Worm (Caenorhabditis elegans) whole organism, young adult: Measurements from ENCODE around the gene ZK228.10.

Experiments used
- B0019.2 ChIP-seq: fragments of 200-800 bp; sonication (Bioruptor generic); conservative IDR thresholded peaks from 2 replicates; pipeline ENCODE4 v1.3.6; 2022; ENCODE audit warnings: missing genetic modification reagents, missing genetic modification characterization, missing compliant biosample characterization
- B0336.3 ChIP-seq: fragments of 200-800 bp; sonication (Bioruptor generic); IDR thresholded peaks from 2 replicates; pipeline ENCODE4 v1.3.6; 2022; ENCODE audit warnings: missing genetic modification characterization, missing compliant biosample characterization
- C06A6.2 ChIP-seq: fragments of 200-800 bp; sonication (Bioruptor generic); conservative IDR thresholded peaks from 2 replicates; pipeline ENCODE4 v1.3.6; 2022; ENCODE audit warnings: missing genetic modification characterization, missing compliant biosample characterization
- F10E7.11 ChIP-seq: sonication (generic microtip); optimal IDR thresholded peaks from 2 replicates; lab custom pipeline; 2017; ENCODE audit warnings: mild to moderate bottlenecking, missing genetic modification characterization, moderate library complexity, missing compliant biosample characterization
- F22D6.2 ChIP-seq: sonication (generic microtip); optimal IDR thresholded peaks from 2 replicates; lab custom pipeline; 2016; ENCODE audit warnings: mild to moderate bottlenecking, missing genetic modification characterization, missing compliant biosample characterization
- F39B2.1 ChIP-seq: fragments of 200-800 bp; sonication (Bioruptor generic); IDR thresholded peaks from 2 replicates; pipeline ENCODE4 v1.3.6; 2022; ENCODE audit warnings: missing genetic modification reagents, missing genetic modification characterization, missing compliant biosample characterization
- F52B5.7 ChIP-seq: sonication (generic microtip); optimal IDR thresholded peaks from 2 replicates; lab custom pipeline; 2016; ENCODE audit warnings: mild to moderate bottlenecking, missing genetic modification characterization, missing compliant biosample characterization
- F57A8.1 ChIP-seq: fragments of 200-800 bp; sonication (Bioruptor generic); optimal IDR thresholded peaks from 2 replicates; lab custom pipeline; 2018; ENCODE audit warnings: mild to moderate bottlenecking, missing genetic modification characterization, moderate library complexity, missing compliant biosample characterization
- Y53F4B.3 ChIP-seq: fragments of 200-800 bp; sonication (Bioruptor generic); IDR thresholded peaks from 2 replicates; pipeline ENCODE4 v1.3.6; 2022; ENCODE audit warnings: missing genetic modification reagents, missing genetic modification characterization, missing compliant biosample characterization
- Y67H2A.10 ChIP-seq: fragments of 200-800 bp; sonication (Bioruptor generic); conservative IDR thresholded peaks from 2 replicates; pipeline ENCODE4 v1.3.6; 2022; ENCODE audit warnings: missing genetic modification reagents, missing genetic modification characterization, missing compliant biosample characterization
- Y79H2A.3 ChIP-seq: fragments of 200-800 bp; sonication (Bioruptor generic); conservative IDR thresholded peaks from 2 replicates; pipeline ENCODE4 v1.3.6; 2022; ENCODE audit warnings: missing genetic modification reagents, missing genetic modification characterization, missing compliant biosample characterization
- Y95B8A.8 ChIP-seq: fragments of 200-800 bp; sonication (Bioruptor generic); IDR thresholded peaks from 2 replicates; pipeline ENCODE4 v1.3.6; 2022; ENCODE audit warnings: missing genetic modification reagents, missing genetic modification characterization, missing compliant biosample characterization
- ama-1 ChIP-seq, 3 experiments: fragments of 150-350 bp in 1 of 3; sonication (generic microtip) in 2 of 3; optimal IDR thresholded peaks; 2 replicates each; lab custom pipeline; 2014 to 2018; ENCODE audit warnings: missing biosample characterization in 2 of 3, missing genetic modification characterization in 2 of 3, missing genetic modification reagents in 2 of 3
- athp-1 ChIP-seq: sonication (generic microtip); optimal IDR thresholded peaks from 2 replicates; lab custom pipeline; 2017; ENCODE audit warnings: mild to moderate bottlenecking, missing genetic modification characterization, missing compliant biosample characterization
- bed-1 ChIP-seq: fragments of 200-800 bp; sonication (Bioruptor generic); IDR thresholded peaks from 2 replicates; pipeline ENCODE4 v1.3.6; 2022; ENCODE audit warnings: missing genetic modification reagents, missing genetic modification characterization, missing compliant biosample characterization
- ceh-79 ChIP-seq: sonication (generic microtip); optimal IDR thresholded peaks from 2 replicates; lab custom pipeline; 2017; ENCODE audit warnings: mild to moderate bottlenecking, missing genetic modification characterization, missing compliant biosample characterization
- die-1 ChIP-seq: sonication (generic microtip); optimal IDR thresholded peaks from 2 replicates; lab custom pipeline; 2016; ENCODE audit warnings: missing genotype, mild to moderate bottlenecking, missing genetic modification characterization, missing compliant biosample characterization
- dox-1 ChIP-seq: fragments of 200-800 bp; sonication (Bioruptor generic); IDR thresholded peaks from 2 replicates; pipeline ENCODE4 v1.3.6; 2022; ENCODE audit warnings: missing genetic modification reagents, missing genetic modification characterization, missing compliant biosample characterization
- gei-17 ChIP-seq: fragments of 200-800 bp; sonication (Bioruptor generic); optimal IDR thresholded peaks from 2 replicates; lab custom pipeline; 2018; ENCODE audit warnings: mild to moderate bottlenecking, missing genetic modification characterization, missing compliant biosample characterization
- him-1 ChIP-seq: sonication (generic microtip); optimal IDR thresholded peaks from 2 replicates; lab custom pipeline; 2016; ENCODE audit warnings: missing genotype, missing genetic modification reagents, missing genetic modification characterization, missing compliant biosample characterization
- hlh-12 ChIP-seq: sonication (generic microtip); optimal IDR thresholded peaks from 2 replicates; lab custom pipeline; 2016; ENCODE audit warnings: missing genetic modification characterization, missing compliant biosample characterization
- hsf-1 ChIP-seq: fragments of 200-800 bp; sonication (Bioruptor generic); IDR thresholded peaks from 2 replicates; pipeline ENCODE4 v1.3.6; 2022; ENCODE audit warnings: missing genetic modification reagents, missing genetic modification characterization, missing compliant biosample characterization
- lag-1 ChIP-seq: fragments of 200-800 bp; sonication (Bioruptor generic); IDR thresholded peaks from 2 replicates; pipeline ENCODE4 v1.3.6; 2022; ENCODE audit warnings: missing genetic modification reagents, missing genetic modification characterization, missing compliant biosample characterization
- let-526 ChIP-seq: fragments of 200-800 bp; sonication (Bioruptor generic); IDR thresholded peaks from 2 replicates; pipeline ENCODE4 v1.3.6; 2022; ENCODE audit warnings: missing genetic modification reagents, missing genetic modification characterization, missing compliant biosample characterization
- lin-26 ChIP-seq: fragments of 200-800 bp; sonication (Bioruptor generic); IDR thresholded peaks from 2 replicates; pipeline ENCODE4 v1.3.6; 2022; ENCODE audit warnings: missing genetic modification reagents, missing genetic modification characterization, missing compliant biosample characterization
- lin-40 ChIP-seq: sonication (generic microtip); optimal IDR thresholded peaks from 2 replicates; lab custom pipeline; 2016; ENCODE audit warnings: missing genetic modification characterization, mild to moderate bottlenecking, missing compliant biosample characterization, missing genotype, missing genetic modification reagents
- madf-3 ChIP-seq: fragments of 200-800 bp; sonication (Bioruptor generic); IDR thresholded peaks from 2 replicates; pipeline ENCODE4 v1.3.6; 2022; ENCODE audit warnings: missing genetic modification reagents, missing genetic modification characterization, missing compliant biosample characterization
- mes-4 ChIP-seq: sonication (generic microtip); optimal IDR thresholded peaks from 2 replicates; lab custom pipeline; 2016; ENCODE audit warnings: missing genotype, missing genetic modification characterization, missing compliant biosample characterization
- nhr-80 ChIP-seq: sonication (generic microtip); optimal IDR thresholded peaks from 2 replicates; lab custom pipeline; 2016; ENCODE audit warnings: missing genetic modification characterization, missing compliant biosample characterization
- snpc-1.3 ChIP-seq: sonication (generic microtip); optimal IDR thresholded peaks from 2 replicates; lab custom pipeline; 2017; ENCODE audit warnings: missing genetic modification characterization, mild to moderate bottlenecking, missing compliant biosample characterization, antibody characterized with exemption, moderate library complexity, missing genotype, missing genetic modification reagents; ENCODE audit not compliant: insufficient read depth
- somi-1 ChIP-seq: fragments of 200-800 bp; sonication (Bioruptor generic); optimal IDR thresholded peaks from 2 replicates; lab custom pipeline; 2018; ENCODE audit warnings: mild to moderate bottlenecking, missing genetic modification characterization, missing compliant biosample characterization
- tbx-9 ChIP-seq: sonication (generic microtip); optimal IDR thresholded peaks from 2 replicates; lab custom pipeline; 2016; ENCODE audit warnings: borderline replicate concordance, missing genetic modification characterization, inconsistent platforms, missing compliant biosample characterization
- tlf-1 ChIP-seq: fragments of 200-800 bp; sonication (Bioruptor generic); optimal IDR thresholded peaks from 2 replicates; lab custom pipeline; 2018; ENCODE audit warnings: mild to moderate bottlenecking, missing genetic modification characterization, missing compliant biosample characterization
- unc-130 ChIP-seq: sonication (generic microtip); optimal IDR thresholded peaks from 2 replicates; lab custom pipeline; 2016; ENCODE audit warnings: missing genetic modification reagents, missing genetic modification characterization, missing compliant biosample characterization
- zim-3 ChIP-seq: sonication (generic microtip); optimal IDR thresholded peaks from 2 replicates; lab custom pipeline; 2017; ENCODE audit warnings: mild to moderate bottlenecking, missing genetic modification characterization, moderate library complexity, missing compliant biosample characterization
- ztf-18 ChIP-seq: sonication (generic microtip); optimal IDR thresholded peaks from 2 replicates; lab custom pipeline; 2016; ENCODE audit warnings: missing genotype, mild to moderate bottlenecking, missing genetic modification characterization, missing compliant biosample characterization

Gene ZK228.10

ce11 chrV:18473415-18473814, 16.7 kb downstream of the ZK228.10 start, which contains the start of gene srh-182:
TSS of gene srh-182 (minus strand) at chrV:18473515.
- TF ChIP-seq Y79H2A.3 (no peak), him-1 (no peak), madf-3 (GFP tag; lab: Robert Waterston, UW) (no peak)
- TF ChIP-seq, all 124 proteins: peak for 0

DNA sequence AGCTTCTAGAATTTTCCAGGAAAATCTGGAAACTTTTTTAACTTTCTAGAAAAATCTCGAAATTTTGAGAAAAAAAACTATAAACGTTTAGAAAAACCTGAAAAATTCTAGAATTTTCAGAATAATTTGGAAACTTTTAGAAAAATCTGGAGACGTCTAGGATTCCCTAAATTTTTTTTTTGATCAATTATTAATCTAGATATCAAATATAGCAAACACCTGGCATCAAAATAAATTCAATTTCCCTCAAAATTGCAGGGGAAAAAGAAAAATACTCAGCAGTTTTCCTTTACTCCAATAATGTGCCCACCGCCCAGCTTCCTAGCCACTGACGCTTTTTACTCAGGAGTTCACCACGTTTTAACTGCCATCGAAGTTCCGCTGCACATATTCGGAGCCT, 17.5 kb downstream of the ZK228.10 start, which contains the start of gene srh-181:
Gene srh-181 (plus strand): TSS at position 301 of the 400 bp plus-strand sequence.
- TF ChIP-seq B0336.3 (GFP tag; lab: Robert Waterston, UW) (no peak), lin-40 (tag; lab: Kevin White, UChicago) (no peak), F57A8.1 (GFP tag; lab: Kevin White, UChicago) (no peak), tbx-9 (no peak), Y95B8A.8 (GFP tag; lab: Robert Waterston, UW) (no peak), die-1 (no peak), Y53F4B.3 (no peak)

DNA sequence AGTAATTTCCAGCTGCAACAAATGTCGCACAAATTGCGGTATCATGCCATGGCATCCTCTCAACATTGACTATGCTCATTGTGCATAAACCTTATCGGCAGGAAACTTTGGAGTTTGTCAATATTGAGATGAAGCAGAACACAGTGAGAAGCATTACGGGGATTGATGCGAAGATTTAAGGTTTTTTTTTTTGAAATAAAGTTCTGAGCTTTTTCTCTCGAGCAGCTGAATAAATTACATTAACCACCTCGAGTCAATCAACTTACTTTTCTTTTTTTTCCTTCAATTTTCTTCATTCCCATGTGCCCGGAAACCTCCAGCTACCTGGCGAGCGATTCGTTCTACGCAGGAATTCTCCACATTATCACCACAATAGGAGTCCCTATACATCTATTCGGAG, 19.4 kb downstream of the ZK228.10 start, which contains the start of gene srh-179:
Gene srh-179 (plus strand): TSS at position 301 of the 400 bp plus-strand sequence.
- TF ChIP-seq Y67H2A.10: no peak
- TF ChIP-seq him-1: no peak
- no peak for TF ChIP-seq mes-4 (tag; lab: Kevin White, UChicago)
- TF ChIP-seq ama-1 (optimal IDR thresholded peaks at IDR 0.05; lab: Kevin White, UChicago): no peak
- TF ChIP-seq ama-1 (GFP tag; optimal IDR thresholded peaks at IDR 0.05; lab: Kevin White, UChicago): no peak
- no peak for TF ChIP-seq ztf-18 (tag; lab: Kevin White, UChicago)
- no peak for TF ChIP-seq zim-3 (tag; lab: Kevin White, UChicago)
- TF ChIP-seq, all 124 proteins: peak for 0

ce11 chrV:18480231-18480630, 23.6 kb downstream of the ZK228.10 start, which contains the start of gene srh-178:
TSS of gene srh-178 (minus strand) at chrV:18480331.
- TF ChIP-seq hlh-12 (no peak), F39B2.1 (GFP tag; lab: Robert Waterston, UW) (no peak), ama-1 (optimal IDR thresholded peaks at IDR 0.05; lab: Kevin White, UChicago) (no peak), ama-1 (GFP tag; optimal IDR thresholded peaks at IDR 0.05; lab: Kevin White, UChicago) (no peak), lin-26 (GFP tag; lab: Robert Waterston, UW) (no peak), bed-1 (no peak), nhr-80 (tag; lab: Kevin White, UChicago) (no peak), B0019.2 (GFP tag; lab: Robert Waterston, UW) (no peak), C06A6.2 (GFP tag; lab: Robert Waterston, UW) (no peak), tlf-1 (GFP tag; lab: Kevin White, UChicago) (no peak), athp-1 (tag; lab: Kevin White, UChicago) (no peak), hsf-1 (GFP tag; lab: Robert Waterston, UW) (no peak), dox-1 (GFP tag; lab: Robert Waterston, UW) (no peak), Y67H2A.10 (no peak)

ce11 chrV:18487158-18487557, 30.5 kb downstream of the ZK228.10 start, which contains the start of gene Y51A2D.18:
TSS of gene Y51A2D.18 (minus strand) at chrV:18487258.
- TF ChIP-seq F22D6.2 (tag; lab: Kevin White, UChicago) (no peak), let-526 (GFP tag; lab: Robert Waterston, UW) (no peak), C06A6.2 (GFP tag; lab: Robert Waterston, UW) (no peak), ceh-79 (tag; lab: Kevin White, UChicago) (no peak), gei-17 (GFP tag; lab: Kevin White, UChicago) (no peak), dox-1 (GFP tag; lab: Robert Waterston, UW) (no peak), snpc-1.3 (tag; lab: Kevin White, UChicago) (no peak), somi-1 (no peak), unc-130 (no peak), mes-4 (tag; lab: Kevin White, UChicago) (no peak), die-1 (no peak), F52B5.7 (tag; lab: Kevin White, UChicago) (no peak), lag-1 (GFP tag; lab: Robert Waterston, UW) (no peak), F10E7.11 (tag; lab: Kevin White, UChicago) (no peak)
